Worm (Caenorhabditis elegans) whole organism, L4 larva: Measurements from ENCODE around the gene ugt-24.
A peak's percentile ranks its signal among the peaks of the same experiment; 100 is the strongest.

Experiments used
- F49E8.2 ChIP-seq: sonication (generic microtip); optimal IDR thresholded peaks from 2 replicates; lab custom pipeline; 2016; ENCODE audit warnings: missing compliant biosample characterization, mild to moderate bottlenecking, missing genetic modification characterization, borderline replicate concordance
- arid-1 ChIP-seq: fragments of 200-800 bp; sonication (Bioruptor generic); conservative IDR thresholded peaks from 2 replicates; pipeline ENCODE4 v1.3.6; 2022; ENCODE audit warnings: missing genetic modification reagents, missing genetic modification characterization, missing compliant biosample characterization
- ces-1 ChIP-seq: fragments of 150-350 bp; sonication (generic microtip); optimal IDR thresholded peaks from 4 replicates; lab custom pipeline; 2014; ENCODE audit warnings: missing biosample characterization, missing genetic modification reagents, missing genetic modification characterization
- jun-1 ChIP-seq: fragments of 150-350 bp; optimal IDR thresholded peaks from 2 replicates; lab custom pipeline; 2014; ENCODE audit warnings: missing biosample characterization, missing genetic modification reagents, missing genetic modification characterization
- mdl-1 ChIP-seq, 2 experiments: fragments of 150-350 bp in 1 of 2; sonication (generic microtip) in 1 of 2; optimal IDR thresholded peaks; 2 replicates each; lab custom pipeline; 2014 to 2017; ENCODE audit warnings: missing biosample characterization in 2 of 2, missing genetic modification characterization in 2 of 2
- mxl-3 ChIP-seq: fragments of 200-800 bp; sonication (Bioruptor generic); optimal IDR thresholded peaks from 2 replicates; lab custom pipeline; 2018; ENCODE audit warnings: mild to moderate bottlenecking, missing genetic modification characterization, missing compliant biosample characterization
- nhr-25 ChIP-seq: sonication (generic microtip); optimal IDR thresholded peaks from 2 replicates; lab custom pipeline; 2017; ENCODE audit warnings: missing genetic modification characterization, mild to moderate bottlenecking, missing compliant biosample characterization, antibody characterized with exemption, moderate library complexity, borderline replicate concordance; ENCODE audit not compliant: insufficient read depth
- nhr-28 ChIP-seq: fragments of 150-350 bp; optimal IDR thresholded peaks from 2 replicates; lab custom pipeline; 2014; ENCODE audit warnings: missing biosample characterization, missing genetic modification characterization
- nhr-6 ChIP-seq: fragments of 150-350 bp; optimal IDR thresholded peaks from 2 replicates; lab custom pipeline; 2014; ENCODE audit warnings: missing biosample characterization, missing genetic modification characterization
- pha-4 ChIP-seq, 2 experiments: fragments of 150-350 bp in 1 of 2; fragments of 200-800 bp in 1 of 2; sonication (Bioruptor generic) in 1 of 2; IDR thresholded peaks in 1 of 2; optimal IDR thresholded peaks in 1 of 2; 2 replicates each; pipeline versions ENCODE4 v1.3.6 to Lab custom; 2014 to 2022; ENCODE audit warnings: missing genetic modification characterization in 2 of 2, missing genetic modification reagents in 2 of 2, missing biosample characterization in 1 of 2, missing compliant biosample characterization in 1 of 2
- unc-62 ChIP-seq, 3 experiments: fragments of 150-350 bp in 1 of 3; sonication (generic microtip); optimal IDR thresholded peaks in 2 of 3; peaks in 1 of 3; 1 replicate in 1 of 3; 2 replicates in 2 of 3; lab custom pipeline; 2014 to 2017; ENCODE audit warnings: missing biosample characterization in 3 of 3, missing genetic modification characterization in 3 of 3, missing genetic modification reagents in 3 of 3, missing genotype in 1 of 3

ce11 chrIV:6217066-6217465 is 6.5 kb upstream of the ugt-24 start, which contains the start of gene C49A9.9:
- no peak for TF ChIP-seq arid-1 (GFP tag; lab: Robert Waterston, UW)
- TF ChIP-seq jun-1 (tag; lab: Kevin White, UChicago): no peak
- no peak for TF ChIP-seq ces-1 (GFP tag; lab: Kevin White, UChicago)
- no peak for TF ChIP-seq mdl-1 (tag; optimal IDR thresholded peaks at IDR 0.05; lab: Kevin White, UChicago)
- no peak for TF ChIP-seq pha-4 (GFP tag; IDR thresholded peaks at IDR 0.05; lab: Robert Waterston, UW)
- TF ChIP-seq pha-4 (tag; optimal IDR thresholded peaks at IDR 0.05; lab: Kevin White, UChicago): no peak
- TF ChIP-seq unc-62 (GFP tag; optimal IDR thresholded peaks at IDR 0.05 in 1 of 2; lab: Kevin White, UChicago): no peak
- no peak for TF ChIP-seq unc-62 (tag; optimal IDR thresholded peaks at IDR 0.05; lab: Kevin White, UChicago)
- TF ChIP-seq F49E8.2 (tag; lab: Kevin White, UChicago): no peak
- peak; percentile 58 for TF ChIP-seq nhr-28 (tag; lab: Kevin White, UChicago)
- no peak for TF ChIP-seq nhr-6 (tag; lab: Kevin White, UChicago)
- TF ChIP-seq nhr-25 (tag; lab: Kevin White, UChicago): no peak
- no peak for TF ChIP-seq mxl-3 (GFP tag; lab: Kevin White, UChicago)
